Fruit fly (Drosophila melanogaster) whole organism, pupa: ENCODE results near the gene heix.
A peak's percentile ranks its signal among the peaks of the same experiment; 100 is the strongest.

Source experiments
- Pif1A ChIP-seq: fragments of 200-800 bp; sonication (Bioruptor generic); optimal IDR thresholded peaks from 3 replicates; lab custom pipeline; 2016; ENCODE audit warnings: missing biosample characterization, missing genetic modification characterization
- Pif1B ChIP-seq: fragments of 200-800 bp; sonication (Bioruptor generic); optimal IDR thresholded peaks from 3 replicates; lab custom pipeline; 2016; ENCODE audit warnings: missing biosample characterization, missing genetic modification characterization

DNA sequence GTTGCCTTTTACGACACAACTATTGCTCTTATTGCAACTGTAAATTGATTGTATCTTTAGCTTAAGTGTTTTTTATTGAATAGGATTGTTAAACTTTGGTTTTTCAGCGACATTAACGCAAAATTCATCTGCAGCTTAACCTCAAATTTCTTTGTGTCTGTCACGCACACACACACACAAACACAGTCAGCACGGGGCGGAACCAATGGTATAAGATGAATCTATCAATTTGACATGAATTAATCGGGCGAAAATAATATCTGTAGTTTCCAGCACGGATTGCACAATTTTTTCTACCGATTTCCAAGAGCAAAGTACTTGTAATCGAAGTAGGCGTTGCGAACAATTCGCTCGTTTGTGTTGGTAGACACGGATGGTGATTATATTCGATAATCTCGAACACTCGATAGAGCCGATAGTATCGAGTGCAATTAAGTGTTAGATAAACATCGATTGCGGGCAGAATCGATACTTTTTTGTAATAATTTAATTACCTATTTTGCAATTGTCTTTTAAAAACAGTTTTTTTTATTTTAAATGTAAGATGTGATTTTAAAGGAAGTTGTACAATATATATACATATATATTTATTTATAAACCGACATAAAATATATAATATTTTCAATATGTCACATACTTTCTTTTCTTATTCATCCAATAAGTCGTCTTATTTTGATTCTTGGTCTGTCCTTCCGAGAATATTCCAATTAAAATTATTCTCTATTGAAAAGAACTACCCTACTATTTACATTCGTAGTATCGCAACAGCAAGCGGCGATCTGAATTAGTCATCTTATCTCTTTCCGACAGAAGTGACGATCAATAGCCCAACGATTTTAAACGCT, 42.2 kb downstream of the heix start, which contains the start of the genes PRL-1 and EndoGI:
- TF ChIP-seq Pif1B (GFP tag; lab: Kevin White, UChicago) (peak; percentile 47), Pif1A (GFP tag; lab: Kevin White, UChicago) (peak; percentile 68)
